Worm (Caenorhabditis elegans): ENCODE results near the gene C37C3.9.
A peak's percentile ranks its signal among the peaks of the same experiment; 100 is the strongest.

The C37C3.9 gene

ce11 chrV:7837809-7838208 lies 16.7 kb downstream of the C37C3.9 start, which contains the start of gene ttr-33:
TSS of gene ttr-33 (minus strand) at chrV:7837909.
- TF ChIP-seq elt-3 (tag; optimal IDR thresholded peaks at IDR 0.05) (peak in 1 of 6 experiments; percentile 3), mab-9 (GFP tag; IDR thresholded peaks at IDR 0.05) (no peak)

ce11 chrV:7836911-7837310 lies 17.6 kb downstream of the C37C3.9 start, which contains the start of gene txt-5:
TSS of gene txt-5 (minus strand) at chrV:7837134.
- TF ChIP-seq ztf-11 (tag; optimal IDR thresholded peaks at IDR 0.05) = no peak
- TF ChIP-seq mab-9 (GFP tag; IDR thresholded peaks at IDR 0.05) = no peak
- no peak for TF ChIP-seq lin-13 (GFP tag; optimal IDR thresholded peaks at IDR 0.05)
- TF ChIP-seq zag-1 (tag; optimal IDR thresholded peaks at IDR 0.05) = no peak
- no peak for TF ChIP-seq fkh-10 (GFP tag; optimal IDR thresholded peaks at IDR 0.05)
- no peak for TF ChIP-seq efl-3 (GFP tag; optimal IDR thresholded peaks at IDR 0.05)
- TF ChIP-seq fos-1 (tag; optimal IDR thresholded peaks at IDR 0.05) = no peak
- no peak for TF ChIP-seq tlp-1 (tag; optimal IDR thresholded peaks at IDR 0.05)
- TF ChIP-seq elt-3 (tag; optimal IDR thresholded peaks at IDR 0.05) = peak in 3 of 6 experiments; percentile 43 to 83 (median 68)
- TF ChIP-seq nhr-11 (tag; optimal IDR thresholded peaks at IDR 0.05) = no peak
- TF ChIP-seq Y116A8C.19 (tag; optimal IDR thresholded peaks at IDR 0.05; ENCODE audit: borderline replicate concordance) = no peak
- no peak for TF ChIP-seq unc-130 (tag; optimal IDR thresholded peaks at IDR 0.05)
- peak; percentile 57 for TF ChIP-seq nhr-20 (tag; optimal IDR thresholded peaks at IDR 0.05)
- no peak for TF ChIP-seq hpl-2 (GFP tag; optimal IDR thresholded peaks at IDR 0.05)
- no peak for TF ChIP-seq rnt-1 (tag; optimal IDR thresholded peaks at IDR 0.05)
- TF ChIP-seq F16B12.6 (tag; optimal IDR thresholded peaks at IDR 0.05) = no peak
- TF ChIP-seq blmp-1 (tag; optimal IDR thresholded peaks at IDR 0.05) = no peak
- TF ChIP-seq aha-1 (tag; optimal IDR thresholded peaks at IDR 0.05) = no peak
- no peak for TF ChIP-seq lir-3 (tag; optimal IDR thresholded peaks at IDR 0.05; ENCODE audit: poor library complexity)
- no peak for TF ChIP-seq swsn-7 (tag; optimal IDR thresholded peaks at IDR 0.05)
- no peak for TF ChIP-seq ztf-4 (tag; optimal IDR thresholded peaks at IDR 0.05)
- no peak for TF ChIP-seq C04F5.9 (tag; optimal IDR thresholded peaks at IDR 0.05)
- TF ChIP-seq nhr-237 (tag; optimal IDR thresholded peaks at IDR 0.05) = no peak
- no peak for TF ChIP-seq aly-2 (tag; optimal IDR thresholded peaks at IDR 0.05)
- no peak for TF ChIP-seq pag-3 (tag; optimal IDR thresholded peaks at IDR 0.05; ENCODE audit: borderline replicate concordance, insufficient read depth)
- peak; percentile 51 for TF ChIP-seq lin-14 (GFP tag; optimal IDR thresholded peaks at IDR 0.05)
- TF ChIP-seq nhr-71 (tag; optimal IDR thresholded peaks at IDR 0.05) = peak; percentile 72
- no peak for TF ChIP-seq skn-1 (tag; optimal IDR thresholded peaks at IDR 0.05)
- no peak for TF ChIP-seq zip-4 (GFP tag; optimal IDR thresholded peaks at IDR 0.05)
- TF ChIP-seq jun-1 (tag; optimal IDR thresholded peaks at IDR 0.05) = no peak
- TF ChIP-seq ceh-63 (GFP tag; optimal IDR thresholded peaks at IDR 0.05) = no peak
- no peak for TF ChIP-seq ets-5 (GFP tag; IDR thresholded peaks at IDR 0.05)
- peak; percentile 53 for TF ChIP-seq snu-23 (GFP tag; optimal IDR thresholded peaks at IDR 0.05)
- no peak for TF ChIP-seq lin-39 (tag; optimal IDR thresholded peaks at IDR 0.05)
- TF ChIP-seq sptf-1 (tag; optimal IDR thresholded peaks at IDR 0.05) = no peak
- TF ChIP-seq pax-3 (tag; optimal IDR thresholded peaks at IDR 0.05) = no peak
- TF ChIP-seq nhr-76 (tag; optimal IDR thresholded peaks at IDR 0.05) = no peak
- no peak for TF ChIP-seq pqm-1 (tag; optimal IDR thresholded peaks at IDR 0.05)
- TF ChIP-seq irx-1 (tag; optimal IDR thresholded peaks at IDR 0.05) = no peak
- no peak for TF ChIP-seq nhr-28 (tag; optimal IDR thresholded peaks at IDR 0.05)
- TF ChIP-seq ceh-82 (tag; optimal IDR thresholded peaks at IDR 0.05) = no peak
- no peak for TF ChIP-seq nhr-12 (tag; optimal IDR thresholded peaks at IDR 0.05)
- peak; percentile 67 for TF ChIP-seq nhr-90 (tag; optimal IDR thresholded peaks at IDR 0.05; ENCODE audit: poor library complexity)
- no peak for TF ChIP-seq ces-1 (GFP tag; optimal IDR thresholded peaks at IDR 0.05)
- TF ChIP-seq ceh-8 (GFP tag; optimal IDR thresholded peaks at IDR 0.05) = no peak
- TF ChIP-seq C16A3.4 (tag; optimal IDR thresholded peaks at IDR 0.05) = no peak
- TF ChIP-seq nhr-84 (tag; optimal IDR thresholded peaks at IDR 0.05) = no peak
- no peak for TF ChIP-seq C34B4.2 (tag; optimal IDR thresholded peaks at IDR 0.05)
- peak in 1 of 2 experiments; percentile 43 for TF ChIP-seq lin-35 (GFP tag; optimal IDR thresholded peaks at IDR 0.05)
- no peak for TF ChIP-seq tbx-2 (tag; optimal IDR thresholded peaks at IDR 0.05)
- no peak for TF ChIP-seq alr-1 (tag; optimal IDR thresholded peaks at IDR 0.05; ENCODE audit: borderline replicate concordance)
